Worm (Caenorhabditis elegans) whole organism, young adult: ENCODE data around the gene acr-24.

Experiments
- B0035.1 ChIP-seq: sonication (generic microtip); optimal IDR thresholded peaks from 2 replicates; lab custom pipeline; 2016; ENCODE audit warnings: missing genetic modification characterization, mild to moderate bottlenecking, missing compliant biosample characterization, missing genotype, missing genetic modification reagents
- C17E4.6 ChIP-seq: fragments of 200-800 bp; sonication (Bioruptor generic); IDR thresholded peaks from 2 replicates; pipeline ENCODE4 v1.3.6; 2022; ENCODE audit warnings: missing genetic modification reagents, missing genetic modification characterization, missing compliant biosample characterization
- D2030.7 ChIP-seq: fragments of 200-800 bp; sonication (Bioruptor generic); IDR thresholded peaks from 2 replicates; pipeline ENCODE4 v1.3.6; 2022; ENCODE audit warnings: missing genetic modification reagents, missing genetic modification characterization, missing compliant biosample characterization
- F10E7.11 ChIP-seq: sonication (generic microtip); optimal IDR thresholded peaks from 2 replicates; lab custom pipeline; 2017; ENCODE audit warnings: mild to moderate bottlenecking, missing genetic modification characterization, moderate library complexity, missing compliant biosample characterization
- F37B4.10 ChIP-seq: fragments of 200-800 bp; sonication (Bioruptor generic); IDR thresholded peaks from 2 replicates; pipeline ENCODE4 v1.3.6; 2022; ENCODE audit warnings: missing genetic modification characterization, missing compliant biosample characterization
- F39B2.1 ChIP-seq: fragments of 200-800 bp; sonication (Bioruptor generic); IDR thresholded peaks from 2 replicates; pipeline ENCODE4 v1.3.6; 2022; ENCODE audit warnings: missing genetic modification reagents, missing genetic modification characterization, missing compliant biosample characterization
- F49E8.2 ChIP-seq: sonication (generic microtip); optimal IDR thresholded peaks from 3 replicates; lab custom pipeline; 2017; ENCODE audit warnings: missing genetic modification characterization, mild to moderate bottlenecking, missing compliant biosample characterization, antibody characterized with exemption, moderate library complexity; ENCODE audit not compliant: insufficient read depth
- F55B11.4 ChIP-seq: sonication (generic microtip); optimal IDR thresholded peaks from 2 replicates; lab custom pipeline; 2016; ENCODE audit warnings: missing compliant biosample characterization, missing genetic modification characterization, borderline replicate concordance; ENCODE audit not compliant: insufficient read depth
- F57A8.1 ChIP-seq: fragments of 200-800 bp; sonication (Bioruptor generic); optimal IDR thresholded peaks from 2 replicates; lab custom pipeline; 2018; ENCODE audit warnings: mild to moderate bottlenecking, missing genetic modification characterization, moderate library complexity, missing compliant biosample characterization
- K12H6.12 ChIP-seq: fragments of 200-800 bp; sonication (Bioruptor generic); optimal IDR thresholded peaks from 2 replicates; lab custom pipeline; 2018; ENCODE audit warnings: mild to moderate bottlenecking, missing genetic modification characterization, missing compliant biosample characterization
- T07F8.4 ChIP-seq: sonication (generic microtip); optimal IDR thresholded peaks from 2 replicates; lab custom pipeline; 2016; ENCODE audit warnings: mild to moderate bottlenecking, missing genetic modification characterization, moderate library complexity, missing compliant biosample characterization
- Y53F4B.3 ChIP-seq: fragments of 200-800 bp; sonication (Bioruptor generic); IDR thresholded peaks from 2 replicates; pipeline ENCODE4 v1.3.6; 2022; ENCODE audit warnings: missing genetic modification reagents, missing genetic modification characterization, missing compliant biosample characterization
- ZK185.1 ChIP-seq: sonication (generic microtip); optimal IDR thresholded peaks from 2 replicates; lab custom pipeline; 2016; ENCODE audit warnings: mild to moderate bottlenecking, missing genetic modification characterization, missing compliant biosample characterization; ENCODE audit not compliant: poor library complexity, severe bottlenecking
- aptf-2 ChIP-seq: fragments of 200-800 bp; sonication (Bioruptor generic); conservative IDR thresholded peaks from 2 replicates; pipeline ENCODE4 v1.3.6; 2022; ENCODE audit warnings: missing genetic modification reagents, missing genetic modification characterization, missing compliant biosample characterization
- aptf-3 ChIP-seq: fragments of 200-800 bp; sonication (Bioruptor generic); IDR thresholded peaks from 2 replicates; pipeline ENCODE4 v1.3.6; 2022; ENCODE audit warnings: missing genetic modification characterization, missing compliant biosample characterization
- athp-1 ChIP-seq: sonication (generic microtip); optimal IDR thresholded peaks from 2 replicates; lab custom pipeline; 2017; ENCODE audit warnings: mild to moderate bottlenecking, missing genetic modification characterization, missing compliant biosample characterization
- attf-5 ChIP-seq: fragments of 200-800 bp; sonication (Bioruptor generic); optimal IDR thresholded peaks from 2 replicates; lab custom pipeline; 2018; ENCODE audit warnings: mild to moderate bottlenecking, missing genetic modification characterization, missing compliant biosample characterization
- cebp-1 ChIP-seq, 2 experiments: fragments of 200-800 bp in 1 of 2; sonication (Bioruptor generic) in 1 of 2; sonication (generic microtip) in 1 of 2; IDR thresholded peaks in 1 of 2; optimal IDR thresholded peaks in 1 of 2; 2 replicates each; pipeline versions ENCODE4 v1.3.6 to Lab custom; 2017 to 2022; ENCODE audit warnings: missing compliant biosample characterization in 2 of 2, missing genetic modification characterization in 2 of 2, mild to moderate bottlenecking in 1 of 2, missing genetic modification reagents in 1 of 2, moderate library complexity in 1 of 2
- cebp-2 ChIP-seq: fragments of 200-800 bp; sonication (Bioruptor generic); IDR thresholded peaks from 2 replicates; pipeline ENCODE4 v1.3.6; 2022; ENCODE audit warnings: missing genetic modification characterization, missing compliant biosample characterization
- ceh-58 ChIP-seq: fragments of 200-800 bp; sonication (Bioruptor generic); IDR thresholded peaks from 2 replicates; pipeline ENCODE4 v1.3.6; 2022; ENCODE audit warnings: missing genetic modification characterization, missing compliant biosample characterization
- ceh-79 ChIP-seq: sonication (generic microtip); optimal IDR thresholded peaks from 2 replicates; lab custom pipeline; 2017; ENCODE audit warnings: mild to moderate bottlenecking, missing genetic modification characterization, missing compliant biosample characterization
- egl-18 ChIP-seq: fragments of 200-800 bp; sonication (Bioruptor generic); IDR thresholded peaks from 2 replicates; pipeline ENCODE4 v1.3.6; 2022; ENCODE audit warnings: missing genetic modification reagents, missing genetic modification characterization, missing compliant biosample characterization
- hmg-1.2 ChIP-seq: fragments of 200-800 bp; sonication (Bioruptor generic); IDR thresholded peaks from 2 replicates; pipeline ENCODE4 v1.3.6; 2022; ENCODE audit warnings: missing genetic modification reagents, missing genetic modification characterization, missing compliant biosample characterization
- hsf-1 ChIP-seq: fragments of 200-800 bp; sonication (Bioruptor generic); IDR thresholded peaks from 2 replicates; pipeline ENCODE4 v1.3.6; 2022; ENCODE audit warnings: missing genetic modification reagents, missing genetic modification characterization, missing compliant biosample characterization
- let-526 ChIP-seq: fragments of 200-800 bp; sonication (Bioruptor generic); IDR thresholded peaks from 2 replicates; pipeline ENCODE4 v1.3.6; 2022; ENCODE audit warnings: missing genetic modification reagents, missing genetic modification characterization, missing compliant biosample characterization
- lin-35 ChIP-seq, 3 experiments: fragments of 150-350 bp in 2 of 3; sonication (generic microtip) in 1 of 3; optimal IDR thresholded peaks; 2 replicates each; lab custom pipeline; 2014 to 2018; ENCODE audit warnings: missing biosample characterization in 3 of 3, missing genetic modification characterization in 3 of 3, missing genetic modification reagents in 3 of 3
- lin-54 ChIP-seq: fragments of 200-800 bp; sonication (Bioruptor generic); optimal IDR thresholded peaks from 2 replicates; lab custom pipeline; 2018; ENCODE audit warnings: mild to moderate bottlenecking, missing genetic modification characterization, missing compliant biosample characterization
- lir-1 ChIP-seq: fragments of 200-800 bp; sonication (Bioruptor generic); conservative IDR thresholded peaks from 2 replicates; pipeline ENCODE4 v1.3.6; 2022; ENCODE audit warnings: missing genetic modification reagents, missing genetic modification characterization, missing compliant biosample characterization
- lsy-27 ChIP-seq: sonication (generic microtip); optimal IDR thresholded peaks from 2 replicates; lab custom pipeline; 2017; ENCODE audit warnings: missing genetic modification characterization, mild to moderate bottlenecking, missing compliant biosample characterization, antibody characterized with exemption, missing genotype, borderline replicate concordance; ENCODE audit not compliant: insufficient read depth
- madf-10 ChIP-seq: sonication (generic microtip); optimal IDR thresholded peaks from 2 replicates; lab custom pipeline; 2016; ENCODE audit warnings: mild to moderate bottlenecking, missing genetic modification characterization, missing compliant biosample characterization
- nfya-2 ChIP-seq: fragments of 200-800 bp; sonication (Bioruptor generic); IDR thresholded peaks from 2 replicates; pipeline ENCODE4 v1.3.6; 2022; ENCODE audit warnings: missing genetic modification reagents, missing genetic modification characterization, missing compliant biosample characterization
- nfyb-1 ChIP-seq: fragments of 200-800 bp; sonication (Bioruptor generic); IDR thresholded peaks from 2 replicates; pipeline ENCODE4 v1.3.6; 2022; ENCODE audit warnings: missing genetic modification reagents, missing genetic modification characterization, missing compliant biosample characterization
- nhr-80 ChIP-seq: sonication (generic microtip); optimal IDR thresholded peaks from 2 replicates; lab custom pipeline; 2016; ENCODE audit warnings: missing genetic modification characterization, missing compliant biosample characterization
- pha-4 ChIP-seq: fragments of 150-350 bp; sonication (generic microtip); optimal IDR thresholded peaks from 2 replicates; lab custom pipeline; 2014; ENCODE audit warnings: missing biosample characterization, missing genetic modification reagents, missing genetic modification characterization
- rcor-1 ChIP-seq: fragments of 200-800 bp; sonication (Bioruptor generic); IDR thresholded peaks from 2 replicates; pipeline ENCODE4 v1.3.6; 2022; ENCODE audit warnings: missing genetic modification reagents, missing genetic modification characterization, missing compliant biosample characterization
- repo-1 ChIP-seq: sonication (generic microtip); optimal IDR thresholded peaks from 2 replicates; lab custom pipeline; 2017; ENCODE audit warnings: mild to moderate bottlenecking, missing genetic modification characterization, missing compliant biosample characterization
- rpc-1 ChIP-seq, 2 experiments: fragments of 150-350 bp in 1 of 2; sonication (generic microtip) in 1 of 2; optimal IDR thresholded peaks; 2 replicates each; lab custom pipeline; 2014 to 2018; ENCODE audit warnings: missing biosample characterization in 1 of 2, missing genetic modification characterization in 1 of 2, missing genetic modification reagents in 1 of 2, missing genotype in 1 of 2
- snpc-3.4 ChIP-seq: sonication (generic microtip); optimal IDR thresholded peaks from 2 replicates; lab custom pipeline; 2017; ENCODE audit warnings: missing genetic modification characterization, mild to moderate bottlenecking, missing compliant biosample characterization, antibody characterized with exemption, moderate library complexity, missing genotype, missing genetic modification reagents
- snpc-4 ChIP-seq, 5 experiments: fragments of 150-350 bp in 1 of 5; sonication (generic microtip) in 4 of 5; optimal IDR thresholded peaks; 2 replicates each; lab custom pipeline; 2014 to 2018; ENCODE audit warnings: missing genetic modification characterization in 5 of 5, missing biosample characterization in 3 of 5, antibody characterized with exemption in 2 of 5, mild to moderate bottlenecking in 2 of 5, missing compliant biosample characterization in 2 of 5, missing genotype in 2 of 5, moderate library complexity in 2 of 5, missing genetic modification reagents in 1 of 5
- tbx-9 ChIP-seq: sonication (generic microtip); optimal IDR thresholded peaks from 2 replicates; lab custom pipeline; 2016; ENCODE audit warnings: borderline replicate concordance, missing genetic modification characterization, inconsistent platforms, missing compliant biosample characterization
- tlf-1 ChIP-seq: fragments of 200-800 bp; sonication (Bioruptor generic); optimal IDR thresholded peaks from 2 replicates; lab custom pipeline; 2018; ENCODE audit warnings: mild to moderate bottlenecking, missing genetic modification characterization, missing compliant biosample characterization
- unc-62 ChIP-seq: fragments of 150-350 bp; optimal IDR thresholded peaks from 2 replicates; lab custom pipeline; 2014; ENCODE audit warnings: missing biosample characterization, missing genetic modification reagents, missing genetic modification characterization
- xnd-1 ChIP-seq: sonication (generic microtip); optimal IDR thresholded peaks from 2 replicates; lab custom pipeline; 2016; ENCODE audit warnings: missing genotype, missing genetic modification reagents, missing genetic modification characterization, missing compliant biosample characterization
- ztf-22 ChIP-seq: fragments of 200-800 bp; sonication (Bioruptor generic); optimal IDR thresholded peaks from 2 replicates; lab custom pipeline; 2018; ENCODE audit warnings: mild to moderate bottlenecking, missing genetic modification characterization, moderate library complexity, missing compliant biosample characterization
- ztf-6 ChIP-seq: fragments of 200-800 bp; sonication (Bioruptor generic); IDR thresholded peaks from 2 replicates; pipeline ENCODE4 v1.3.6; 2022; ENCODE audit warnings: missing genetic modification reagents, missing genetic modification characterization, missing compliant biosample characterization

Gene acr-24

DNA sequence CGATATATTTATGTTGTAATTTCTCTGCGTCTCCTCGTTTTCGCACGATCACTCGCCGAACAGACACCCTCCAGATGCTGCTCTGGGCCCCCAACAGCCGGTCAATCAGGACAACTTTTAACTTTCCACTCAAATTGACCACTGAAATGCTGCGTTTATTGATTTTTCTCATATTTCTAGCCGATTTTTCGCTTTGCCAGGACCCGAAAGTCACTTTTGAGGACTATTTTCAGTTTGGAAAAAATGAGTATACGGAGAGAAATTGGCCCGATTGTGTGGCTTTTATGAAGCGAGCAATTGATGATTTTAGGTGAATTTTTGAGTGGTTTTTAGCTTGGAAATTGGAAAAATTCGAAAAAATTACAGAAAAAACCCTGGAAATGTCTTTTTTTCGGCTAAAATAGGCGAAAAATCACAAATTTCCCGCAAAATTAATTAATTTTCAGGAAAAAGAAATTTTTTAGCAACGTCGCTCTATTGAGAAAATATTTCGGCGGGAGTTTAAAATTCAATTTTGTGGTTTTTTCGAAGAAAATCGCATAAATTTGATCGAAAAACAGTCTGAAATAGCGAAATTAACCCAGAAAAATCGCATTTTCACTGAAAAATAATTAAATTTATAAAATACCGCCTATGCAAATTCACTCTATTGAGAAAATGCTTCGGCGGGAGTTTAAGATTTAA is 23.6 kb upstream of the acr-24 start, which contains the start of gene Y73F8A.26 (continued):
- TF ChIP-seq rpc-1 (optimal IDR thresholded peaks at IDR 0.05; lab: Kevin White, UChicago) (no peak), rpc-1 (tag; optimal IDR thresholded peaks at IDR 0.05; lab: Kevin White, UChicago) (no peak), aptf-3 (GFP tag; lab: Robert Waterston, UW) (no peak), aptf-2 (GFP tag; lab: Robert Waterston, UW) (no peak), Y53F4B.3 (no peak), cebp-2 (GFP tag; lab: Robert Waterston, UW) (no peak), unc-62 (GFP tag; lab: Kevin White, UChicago) (no peak), nfyb-1 (no peak), lin-54 (GFP tag; lab: Kevin White, UChicago) (peak; percentile 52), F10E7.11 (tag; lab: Kevin White, UChicago) (no peak), B0035.1 (tag; lab: Kevin White, UChicago) (no peak), K12H6.12 (no peak), tlf-1 (GFP tag; lab: Kevin White, UChicago) (peak; percentile 1), T07F8.4 (tag; lab: Kevin White, UChicago) (no peak), snpc-4 (GFP tag; optimal IDR thresholded peaks at IDR 0.05; lab: Kevin White, UChicago) (no peak), snpc-4 (tag; optimal IDR thresholded peaks at IDR 0.05; lab: Kevin White, UChicago) (peak in 3 of 4 experiments; percentile 25 to 88 (median 46)), xnd-1 (tag; lab: Kevin White, UChicago) (no peak), nfya-2 (GFP tag; lab: Robert Waterston, UW) (no peak), athp-1 (tag; lab: Kevin White, UChicago) (no peak), egl-18 (GFP tag; lab: Robert Waterston, UW) (no peak), ZK185.1 (tag; lab: Kevin White, UChicago) (no peak), F39B2.1 (GFP tag; lab: Robert Waterston, UW) (no peak), nhr-80 (tag; lab: Kevin White, UChicago) (no peak), lin-35 (GFP tag; optimal IDR thresholded peaks at IDR 0.05; lab: Kevin White, UChicago) (no peak), pha-4 (tag; lab: Kevin White, UChicago) (no peak), F49E8.2 (tag; lab: Kevin White, UChicago) (peak; percentile 43), snpc-3.4 (no peak), F37B4.10 (GFP tag; lab: Robert Waterston, UW) (0 out of 2 replicates have a peak, but pooled peaks have one; percentile 7), lir-1 (GFP tag; lab: Robert Waterston, UW) (no peak), ztf-22 (GFP tag; lab: Kevin White, UChicago) (no peak), hmg-1.2 (GFP tag; lab: Robert Waterston, UW) (peak; percentile 41), repo-1 (tag; lab: Kevin White, UChicago) (peak; percentile 66), F57A8.1 (GFP tag; lab: Kevin White, UChicago) (no peak), rcor-1 (no peak), ceh-79 (tag; lab: Kevin White, UChicago) (peak; percentile 55), lsy-27 (no peak), ceh-58 (GFP tag; lab: Robert Waterston, UW) (no peak), ztf-6 (no peak), F55B11.4 (tag; lab: Kevin White, UChicago) (no peak), D2030.7 (peak; percentile 42; the same call in 1 of the 2 replicates), let-526 (GFP tag; lab: Robert Waterston, UW) (no peak), cebp-1 (GFP tag; IDR thresholded peaks at IDR 0.05; lab: Robert Waterston, UW) (no peak), cebp-1 (tag; optimal IDR thresholded peaks at IDR 0.05; lab: Kevin White, UChicago) (peak; percentile 21), attf-5 (GFP tag; lab: Kevin White, UChicago) (no peak), madf-10 (tag; lab: Kevin White, UChicago) (no peak), hsf-1 (GFP tag; lab: Robert Waterston, UW) (no peak; the same call in 1 of the 2 replicates), tbx-9 (no peak), C17E4.6 (GFP tag; lab: Robert Waterston, UW) (no peak)
